Fruit fly (Drosophila melanogaster) whole organism, pupa: Measurements from ENCODE around the gene NHP2.

Experiments
- CG12605 ChIP-seq: fragments of 200-800 bp; sonication (Bioruptor generic); IDR thresholded peaks from 2 replicates; pipeline ENCODE4 v1.3.6; 2022; ENCODE audit warnings: missing biosample characterization, missing genetic modification characterization
- CG14655 ChIP-seq: fragments of 200-800 bp; sonication (Bioruptor generic); optimal IDR thresholded peaks from 3 replicates; lab custom pipeline; 2017; ENCODE audit warnings: mild to moderate bottlenecking, missing biosample characterization, missing genetic modification reagents, missing genetic modification characterization
- CG15710 ChIP-seq: fragments of 200-800 bp; sonication (Bioruptor generic); optimal IDR thresholded peaks from 2 replicates; lab custom pipeline; 2018; ENCODE audit warnings: missing biosample characterization, mild to moderate bottlenecking, missing genetic modification characterization, moderate library complexity
- CG32121 ChIP-seq: fragments of 200-800 bp; sonication (Bioruptor generic); IDR thresholded peaks from 2 replicates; pipeline ENCODE4 v1.3.6; 2022; ENCODE audit warnings: missing biosample characterization, missing genetic modification characterization
- CG8159 ChIP-seq: fragments of 200-800 bp; sonication (Bioruptor generic); optimal IDR thresholded peaks from 3 replicates; lab custom pipeline; 2018; ENCODE audit warnings: missing biosample characterization, mild to moderate bottlenecking, missing genetic modification characterization, moderate library complexity
- CG8301 ChIP-seq: fragments of 200-800 bp; sonication (Bioruptor generic); optimal IDR thresholded peaks from 2 replicates; lab custom pipeline; 2018; ENCODE audit warnings: missing biosample characterization, mild to moderate bottlenecking, missing genetic modification characterization
- CG9948 ChIP-seq: fragments of 200-800 bp; sonication (Bioruptor generic); optimal IDR thresholded peaks from 2 replicates; lab custom pipeline; 2018; ENCODE audit warnings: missing biosample characterization, mild to moderate bottlenecking, missing genetic modification characterization, moderate library complexity
- D1 ChIP-seq: fragments of 200-800 bp; sonication (Bioruptor generic); optimal IDR thresholded peaks from 2 replicates; lab custom pipeline; 2018; ENCODE audit warnings: missing biosample characterization, mild to moderate bottlenecking, missing genetic modification characterization, moderate library complexity
- EcR ChIP-seq: fragments of 200-800 bp; sonication (Bioruptor generic); optimal IDR thresholded peaks from 3 replicates; lab custom pipeline; 2019; ENCODE audit warnings: missing biosample characterization, missing genetic modification characterization, mild to moderate bottlenecking, moderate library complexity, missing genetic modification reagents
- Pif1A ChIP-seq: fragments of 200-800 bp; sonication (Bioruptor generic); optimal IDR thresholded peaks from 3 replicates; lab custom pipeline; 2016; ENCODE audit warnings: missing biosample characterization, missing genetic modification characterization
- Snoo ChIP-seq: fragments of 200-800 bp; sonication (Bioruptor generic); optimal IDR thresholded peaks from 3 replicates; lab custom pipeline; 2017; ENCODE audit warnings: missing biosample characterization, mild to moderate bottlenecking, missing genetic modification characterization, inconsistent platforms
- gl ChIP-seq: fragments of 200-800 bp; sonication (Bioruptor generic); optimal IDR thresholded peaks from 2 replicates; lab custom pipeline; 2018; ENCODE audit warnings: missing biosample characterization, mild to moderate bottlenecking, missing genetic modification characterization
- rn ChIP-seq: fragments of 200-800 bp; sonication (Bioruptor generic); IDR thresholded peaks from 2 replicates; pipeline ENCODE4 v1.3.6; 2022; ENCODE audit warnings: missing biosample characterization, missing genetic modification characterization

- no peak for TF ChIP-seq CG14655 (GFP tag; lab: Kevin White, UChicago)
- no peak for TF ChIP-seq rn (GFP tag; lab: Robert Waterston, UW)
- TF ChIP-seq Pif1A: no peak
- no peak for TF ChIP-seq CG8301 (tag; lab: Kevin White, UChicago)
- TF ChIP-seq CG9948: no peak
- TF ChIP-seq CG15710: no peak
- TF ChIP-seq gl (tag; lab: Kevin White, UChicago): no peak
- no peak for TF ChIP-seq D1 (tag; lab: Kevin White, UChicago)
- peak; percentile 51; the same call in 1 of the 2 replicates for TF ChIP-seq CG12605 (GFP tag; lab: Robert Waterston, UW)
- TF ChIP-seq CG8159 (tag; lab: Kevin White, UChicago): no peak
- TF ChIP-seq CG32121: 0 out of 2 replicates have a peak, but pooled peaks have one; percentile 8
- TF ChIP-seq Snoo (tag; lab: Kevin White, UChicago): no peak
- TF ChIP-seq EcR (GFP tag; lab: Kevin White, UChicago): no peak
Measured at dm6 chr3L:14804724-14805221, 2.8 kb upstream of the NHP2 start, which contains the start of gene CG17839.
